Worm (Caenorhabditis elegans) whole organism, late embryonic: ENCODE results near the gene B0034.5.
"Not testable (repeated sequence)": the region's sequence is repeated elsewhere in the genome, so short reads cannot be mapped to it uniquely, and the experiment has no call there.

ENCODE experiments used
- C38D4.7 ChIP-seq: fragments of 200-800 bp; sonication (Bioruptor generic); optimal IDR thresholded peaks from 2 replicates; lab custom pipeline; 2018; ENCODE audit warnings: mild to moderate bottlenecking, missing genetic modification characterization, moderate library complexity, missing compliant biosample characterization
- F13H6.1 ChIP-seq: sonication (generic microtip); optimal IDR thresholded peaks from 2 replicates; lab custom pipeline; 2016; ENCODE audit warnings: missing genetic modification characterization, missing compliant biosample characterization
- K02D7.2 ChIP-seq: sonication (generic microtip); optimal IDR thresholded peaks from 2 replicates; lab custom pipeline; 2017; ENCODE audit warnings: mild to moderate bottlenecking, missing genetic modification characterization, missing compliant biosample characterization
- Y22D7AL.16 ChIP-seq: sonication (generic microtip); optimal IDR thresholded peaks from 2 replicates; lab custom pipeline; 2016; ENCODE audit warnings: missing genetic modification characterization, missing compliant biosample characterization
- ahr-1 ChIP-seq: sonication (generic microtip); optimal IDR thresholded peaks from 2 replicates; lab custom pipeline; 2016; ENCODE audit warnings: missing genetic modification characterization, missing compliant biosample characterization
- ceh-18 ChIP-seq: sonication (generic microtip); optimal IDR thresholded peaks from 2 replicates; lab custom pipeline; 2016; ENCODE audit warnings: missing genetic modification characterization, missing compliant biosample characterization
- ceh-22 ChIP-seq: sonication (generic microtip); optimal IDR thresholded peaks from 2 replicates; lab custom pipeline; 2017; ENCODE audit warnings: missing biosample characterization, missing genetic modification characterization
- ceh-30 ChIP-seq: fragments of 150-350 bp; optimal IDR thresholded peaks from 2 replicates; lab custom pipeline; 2014; ENCODE audit warnings: missing biosample characterization, missing genetic modification characterization
- ceh-45 ChIP-seq: fragments of 200-800 bp; sonication (Bioruptor generic); IDR thresholded peaks from 2 replicates; pipeline ENCODE4 v1.3.6; 2022; ENCODE audit warnings: missing genetic modification reagents, missing genetic modification characterization, missing compliant biosample characterization
- ceh-48 ChIP-seq: sonication (generic microtip); optimal IDR thresholded peaks from 2 replicates; lab custom pipeline; 2016; ENCODE audit warnings: missing genetic modification characterization, inconsistent platforms, missing compliant biosample characterization
- ceh-6 ChIP-seq: fragments of 200-800 bp; sonication (Bioruptor generic); optimal IDR thresholded peaks from 2 replicates; lab custom pipeline; 2018; ENCODE audit warnings: mild to moderate bottlenecking, missing genetic modification characterization, missing compliant biosample characterization
- che-1 ChIP-seq: sonication (generic microtip); optimal IDR thresholded peaks from 2 replicates; lab custom pipeline; 2016; ENCODE audit warnings: mild to moderate bottlenecking, missing genetic modification characterization, missing compliant biosample characterization
- dmd-4 ChIP-seq: sonication (generic microtip); optimal IDR thresholded peaks from 2 replicates; lab custom pipeline; 2016; ENCODE audit warnings: borderline replicate concordance, missing genetic modification characterization, missing compliant biosample characterization
- dve-1 ChIP-seq: sonication (generic microtip); optimal IDR thresholded peaks from 2 replicates; lab custom pipeline; 2017; ENCODE audit warnings: antibody characterized with exemption, mild to moderate bottlenecking, missing genetic modification characterization, missing compliant biosample characterization
- elt-4 ChIP-seq: sonication (generic microtip); optimal IDR thresholded peaks from 2 replicates; lab custom pipeline; 2016; ENCODE audit warnings: missing genetic modification characterization, missing compliant biosample characterization
- eyg-1 ChIP-seq: sonication (generic microtip); optimal IDR thresholded peaks from 2 replicates; lab custom pipeline; 2016; ENCODE audit warnings: missing genotype, missing genetic modification characterization, missing compliant biosample characterization
- fax-1 ChIP-seq: sonication (generic microtip); optimal IDR thresholded peaks from 2 replicates; lab custom pipeline; 2016; ENCODE audit warnings: missing genotype, missing genetic modification characterization, missing compliant biosample characterization
- gmeb-2 ChIP-seq: sonication (generic microtip); optimal IDR thresholded peaks from 2 replicates; lab custom pipeline; 2016; ENCODE audit warnings: missing genetic modification characterization, inconsistent platforms, missing compliant biosample characterization
- hlh-15 ChIP-seq: sonication (generic microtip); optimal IDR thresholded peaks from 2 replicates; lab custom pipeline; 2016; ENCODE audit warnings: missing genetic modification characterization, missing compliant biosample characterization
- hlh-30 ChIP-seq: sonication (generic microtip); optimal IDR thresholded peaks from 2 replicates; lab custom pipeline; 2017; ENCODE audit warnings: antibody characterized with exemption, missing genetic modification characterization, missing compliant biosample characterization; ENCODE audit not compliant: insufficient read depth
- hlh-6 ChIP-seq: sonication (generic microtip); optimal IDR thresholded peaks from 2 replicates; lab custom pipeline; 2016; ENCODE audit warnings: missing genotype, missing genetic modification characterization, missing compliant biosample characterization
- hlh-8 ChIP-seq: sonication (generic microtip); optimal IDR thresholded peaks from 2 replicates; lab custom pipeline; 2016; ENCODE audit warnings: missing genotype, missing genetic modification characterization, missing compliant biosample characterization
- madf-2 ChIP-seq: sonication (generic microtip); optimal IDR thresholded peaks from 2 replicates; lab custom pipeline; 2017; ENCODE audit warnings: missing genetic modification characterization, missing compliant biosample characterization
- nhr-11 ChIP-seq: fragments of 150-350 bp; optimal IDR thresholded peaks from 2 replicates; lab custom pipeline; 2014; ENCODE audit warnings: missing biosample characterization, missing genetic modification characterization
- npax-4 ChIP-seq: sonication (generic microtip); optimal IDR thresholded peaks from 2 replicates; lab custom pipeline; 2016; ENCODE audit warnings: missing genetic modification characterization, missing compliant biosample characterization
- pat-9 ChIP-seq: fragments of 200-800 bp; sonication (Bioruptor generic); optimal IDR thresholded peaks from 2 replicates; lab custom pipeline; 2018; ENCODE audit warnings: mild to moderate bottlenecking, missing genetic modification characterization, moderate library complexity, missing compliant biosample characterization
- pax-1 ChIP-seq: fragments of 150-350 bp; optimal IDR thresholded peaks from 2 replicates; lab custom pipeline; 2014; ENCODE audit warnings: missing biosample characterization, missing genetic modification characterization
- pha-2 ChIP-seq: sonication (generic microtip); optimal IDR thresholded peaks from 2 replicates; lab custom pipeline; 2017; ENCODE audit warnings: mild to moderate bottlenecking, missing genetic modification characterization, missing compliant biosample characterization
- pha-4 ChIP-seq: fragments of 150-350 bp; optimal IDR thresholded peaks from 2 replicates; lab custom pipeline; 2018; ENCODE audit warnings: missing biosample characterization, missing genetic modification reagents, missing genetic modification characterization
- pqm-1 ChIP-seq: sonication (generic microtip); optimal IDR thresholded peaks from 2 replicates; lab custom pipeline; 2016; ENCODE audit warnings: missing genetic modification characterization, missing compliant biosample characterization
- ref-2 ChIP-seq: sonication (generic microtip); optimal IDR thresholded peaks from 2 replicates; lab custom pipeline; 2016; ENCODE audit warnings: missing genetic modification characterization, missing compliant biosample characterization
- tbx-2 ChIP-seq: sonication (generic microtip); optimal IDR thresholded peaks from 2 replicates; lab custom pipeline; 2016; ENCODE audit warnings: missing genetic modification characterization, missing compliant biosample characterization
- ttx-3 ChIP-seq: sonication (generic microtip); optimal IDR thresholded peaks from 2 replicates; lab custom pipeline; 2016; ENCODE audit warnings: missing genetic modification reagents, missing genetic modification characterization, missing compliant biosample characterization
- unc-3 ChIP-seq, 2 experiments: fragments of 200-800 bp in 1 of 2; sonication (Bioruptor generic) in 1 of 2; sonication (generic microtip) in 1 of 2; conservative IDR thresholded peaks in 1 of 2; optimal IDR thresholded peaks in 1 of 2; 2 replicates each; pipeline versions ENCODE4 v1.3.6 to Lab custom; 2016 to 2022; ENCODE audit warnings: missing compliant biosample characterization in 2 of 2, missing genetic modification characterization in 2 of 2, missing genetic modification reagents in 1 of 2
- unc-55 ChIP-seq: sonication (generic microtip); optimal IDR thresholded peaks from 2 replicates; lab custom pipeline; 2017; ENCODE audit warnings: missing biosample characterization, missing genetic modification reagents, missing genetic modification characterization

Gene B0034.5

DNA sequence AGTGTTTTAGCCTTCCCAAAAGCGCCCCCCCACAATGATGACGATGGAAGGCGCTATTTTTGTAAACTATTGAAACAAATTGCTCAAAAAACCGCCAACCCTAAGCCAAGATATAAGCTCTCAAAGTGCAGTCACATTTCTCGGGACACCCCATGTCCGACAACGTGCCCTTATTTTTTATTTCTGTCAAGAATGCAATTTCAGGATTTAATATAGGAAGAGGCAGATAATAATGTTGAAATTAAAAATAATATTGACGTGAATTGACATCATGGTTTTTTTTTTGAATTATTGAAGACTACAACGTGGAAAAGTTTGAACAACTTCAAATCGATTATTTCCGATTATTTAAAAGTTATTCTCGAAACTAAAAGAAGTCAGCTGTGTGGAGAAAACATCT is 39.3 kb upstream of the B0034.5 start, which contains the start of gene ZK84.2:
ZK84.2 (plus strand) TSS at position 301 of the 400 bp plus-strand sequence.
- not testable (repeated sequence) for TF ChIP-seq madf-2; ceh-30 (tag; lab: Kevin White, UChicago); dmd-4
- TF ChIP-seq, all 69 proteins: peak for 0; not testable (repeated sequence) for 69

DNA sequence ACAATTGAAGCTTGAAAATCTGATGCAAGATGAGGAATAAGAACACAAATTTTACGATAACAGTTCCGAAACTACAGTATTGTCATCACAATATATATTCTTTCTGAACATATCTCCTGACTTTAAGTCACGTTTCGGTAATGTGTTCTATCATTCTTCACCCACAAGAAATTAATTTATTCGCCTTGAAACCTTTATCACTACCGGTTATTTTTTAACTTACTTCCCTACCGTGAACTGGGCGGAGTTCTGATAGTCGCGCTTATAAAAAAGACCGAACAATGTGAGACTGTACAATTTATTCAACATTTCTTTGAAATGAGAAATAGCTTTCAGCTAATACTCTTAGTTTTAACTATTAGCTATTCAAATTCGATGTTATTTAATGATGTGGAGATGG is 35.8 kb upstream of the B0034.5 start, which contains the start of gene ins-20:
ins-20 (plus strand) TSS at position 301 of the 400 bp plus-strand sequence.
- TF ChIP-seq eyg-1 (no peak), ref-2 (tag; lab: Kevin White, UChicago) (no peak), ceh-22 (no peak), pqm-1 (no peak), dmd-4 (no peak), F13H6.1 (no peak), pha-2 (tag; lab: Kevin White, UChicago) (no peak), che-1 (tag; lab: Kevin White, UChicago) (no peak), hlh-15 (tag; lab: Kevin White, UChicago) (no peak), pax-1 (tag; lab: Kevin White, UChicago) (no peak), Y22D7AL.16 (no peak), fax-1 (no peak), ttx-3 (tag; lab: Kevin White, UChicago) (no peak), hlh-8 (tag; lab: Kevin White, UChicago) (no peak), elt-4 (tag; lab: Kevin White, UChicago) (no peak)

DNA sequence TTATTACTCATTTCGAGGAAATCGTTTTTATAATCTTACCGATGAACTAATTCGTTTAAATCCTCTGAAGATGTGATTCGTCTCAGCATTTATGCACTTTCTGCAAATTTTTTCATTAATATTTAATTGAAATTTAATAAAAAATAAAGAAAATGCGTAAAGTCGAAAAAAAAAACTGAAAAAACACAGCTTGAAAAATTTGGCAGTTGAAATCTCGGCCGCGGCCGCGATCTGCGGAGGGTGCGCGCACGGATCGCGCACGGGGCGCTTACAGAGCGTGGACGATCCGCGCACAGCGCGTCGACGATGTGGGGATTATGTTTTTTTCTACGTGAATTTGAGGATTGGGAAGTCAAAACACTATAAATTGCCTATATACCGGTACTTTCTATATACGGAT is 34.1 kb upstream of the B0034.5 start, which contains the start of gene ZK84.4:
ZK84.4 (minus strand) TSS at position 101 of the 400 bp plus-strand sequence.
- TF ChIP-seq ceh-6; ahr-1 (tag; lab: Kevin White, UChicago); ceh-45 (GFP tag; lab: Robert Waterston, UW): not testable (repeated sequence)

DNA sequence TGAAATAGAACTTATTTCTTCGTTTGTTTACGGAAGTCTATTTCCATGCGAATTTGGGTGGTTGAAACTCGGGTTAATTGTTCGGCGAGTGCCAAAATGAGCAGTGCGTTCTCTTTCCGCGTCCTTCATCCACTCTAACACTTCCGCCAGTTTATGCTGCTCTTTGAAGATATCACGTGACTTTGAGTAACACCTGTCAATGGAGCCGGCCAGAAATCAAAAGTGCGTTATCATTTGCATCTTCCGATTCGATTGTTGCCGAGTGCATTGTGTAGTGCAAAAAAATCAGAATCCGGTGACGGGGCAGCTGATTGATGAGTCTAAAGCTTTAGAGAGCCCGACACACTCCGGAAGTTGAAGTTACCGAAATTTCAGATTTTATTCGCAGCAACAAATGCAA is 26.2 kb upstream of the B0034.5 start:
- TF ChIP-seq unc-55 (GFP tag; lab: Kevin White, UChicago) (peak; percentile 68), ceh-48 (tag; lab: Kevin White, UChicago) (no peak), hlh-15 (tag; lab: Kevin White, UChicago) (no peak), dve-1 (no peak), ceh-30 (tag; lab: Kevin White, UChicago) (no peak), K02D7.2 (tag; lab: Kevin White, UChicago) (no peak), ttx-3 (tag; lab: Kevin White, UChicago) (no peak), hlh-30 (tag; lab: Kevin White, UChicago) (peak; percentile 46), fax-1 (no peak), npax-4 (no peak), pha-2 (tag; lab: Kevin White, UChicago) (no peak)

DNA sequence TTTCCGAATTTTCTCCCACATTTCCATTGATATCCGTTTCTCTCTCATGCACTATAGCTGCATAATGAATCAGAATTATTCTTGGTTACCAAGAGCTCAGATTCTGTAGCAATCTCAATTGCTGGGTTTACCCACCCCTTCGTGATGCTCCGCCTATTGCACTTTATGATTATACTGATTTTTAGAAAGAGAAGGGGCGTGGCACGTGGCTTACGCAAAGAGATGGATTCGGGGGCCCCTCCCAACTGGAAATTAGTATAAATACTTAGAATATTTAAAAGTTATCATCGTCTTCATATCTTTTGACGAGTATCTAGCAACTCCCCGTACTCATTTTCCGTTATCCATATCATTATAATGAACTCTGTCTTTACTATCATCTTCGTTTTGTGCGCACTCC is 25.4 kb upstream of the B0034.5 start, which contains the start of gene ins-6:
ins-6 (plus strand) TSS at position 301 of the 400 bp plus-strand sequence.
- TF ChIP-seq unc-3 (GFP tag; conservative IDR thresholded peaks at IDR 0.05; lab: Robert Waterston, UW) (no peak), unc-3 (tag; optimal IDR thresholded peaks at IDR 0.05; lab: Kevin White, UChicago) (no peak), tbx-2 (tag; lab: Kevin White, UChicago) (no peak), ref-2 (tag; lab: Kevin White, UChicago) (no peak), nhr-11 (tag; lab: Kevin White, UChicago) (no peak), ceh-18 (tag; lab: Kevin White, UChicago) (no peak), hlh-6 (tag; lab: Kevin White, UChicago) (no peak), pha-4 (no peak), hlh-30 (tag; lab: Kevin White, UChicago) (no peak), gmeb-2 (no peak), unc-55 (GFP tag; lab: Kevin White, UChicago) (no peak), pat-9 (no peak), ceh-48 (tag; lab: Kevin White, UChicago) (no peak), C38D4.7 (GFP tag; lab: Kevin White, UChicago) (no peak)
- TF ChIP-seq, all 69 proteins: peak for 0
